Worm (Caenorhabditis elegans) whole organism, young adult: Measurements from ENCODE around the gene F48F7.5.
"Not testable (repeated sequence)": the region's sequence is repeated elsewhere in the genome, so short reads cannot be mapped to it uniquely, and the experiment has no call there.

Source experiments
- Y53F4B.3 ChIP-seq: fragments of 200-800 bp; sonication (Bioruptor generic); IDR thresholded peaks from 2 replicates; pipeline ENCODE4 v1.3.6; 2022; ENCODE audit warnings: missing genetic modification reagents, missing genetic modification characterization, missing compliant biosample characterization
- Y79H2A.3 ChIP-seq: fragments of 200-800 bp; sonication (Bioruptor generic); conservative IDR thresholded peaks from 2 replicates; pipeline ENCODE4 v1.3.6; 2022; ENCODE audit warnings: missing genetic modification reagents, missing genetic modification characterization, missing compliant biosample characterization
- snpc-1.3 ChIP-seq: sonication (generic microtip); optimal IDR thresholded peaks from 2 replicates; lab custom pipeline; 2017; ENCODE audit warnings: missing genetic modification characterization, mild to moderate bottlenecking, missing compliant biosample characterization, antibody characterized with exemption, moderate library complexity, missing genotype, missing genetic modification reagents; ENCODE audit not compliant: insufficient read depth

- TF ChIP-seq Y53F4B.3, snpc-1.3: not testable (repeated sequence)
- TF ChIP-seq Y79H2A.3 = peak; percentile 24; the same call in 1 of the 2 replicates
Measured at ce11 chrX:13973086-13973485, 2.4 kb upstream of the F48F7.5 start.
